Worm (Caenorhabditis elegans) whole organism, L3 larva: ENCODE data around the gene Y37B11A.3.

Experiments
- fos-1 ChIP-seq: fragments of 150-350 bp; optimal IDR thresholded peaks from 2 replicates; lab custom pipeline; 2014; ENCODE audit warnings: missing biosample characterization, missing genetic modification characterization
- nhr-237 ChIP-seq: fragments of 150-350 bp; optimal IDR thresholded peaks from 2 replicates; lab custom pipeline; 2014; ENCODE audit warnings: missing biosample characterization, missing genetic modification characterization
- pha-4 ChIP-seq: fragments of 150-350 bp; optimal IDR thresholded peaks from 2 replicates; lab custom pipeline; 2014; ENCODE audit warnings: missing biosample characterization, missing genetic modification reagents, missing genetic modification characterization
- unc-39 ChIP-seq: sonication (generic microtip); optimal IDR thresholded peaks from 4 replicates; lab custom pipeline; 2017; ENCODE audit warnings: missing biosample characterization, missing genetic modification characterization
- zag-1 ChIP-seq: fragments of 150-350 bp; optimal IDR thresholded peaks from 2 replicates; lab custom pipeline; 2014; ENCODE audit warnings: missing biosample characterization, missing genetic modification characterization

DNA sequence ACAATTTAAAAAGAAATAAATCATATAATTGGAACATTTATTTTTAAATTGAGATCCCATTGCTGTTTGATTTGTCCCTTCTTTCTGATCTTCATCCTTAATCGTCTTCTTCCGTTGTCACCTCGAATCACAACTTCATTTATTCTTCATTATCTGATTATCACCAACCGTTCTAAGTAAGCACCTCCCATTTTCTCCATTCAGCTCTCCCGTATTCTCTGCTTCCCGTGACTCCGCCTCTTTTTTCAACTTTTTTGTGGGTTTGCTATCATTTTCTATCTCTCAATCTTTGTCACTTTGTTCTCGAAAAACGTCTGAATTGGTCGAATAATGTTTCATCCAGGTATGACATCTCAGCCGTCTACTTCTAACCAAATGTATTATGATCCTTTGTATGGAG, 30.8 kb upstream of the Y37B11A.3 start, which contains the start of gene sma-4:
- TF ChIP-seq unc-39, result no peak
- TF ChIP-seq zag-1, result no peak
- TF ChIP-seq pha-4 (tag; lab: Kevin White, UChicago), result no peak
- TF ChIP-seq fos-1 (tag; lab: Kevin White, UChicago), result no peak
- no peak for TF ChIP-seq nhr-237
